Fruit fly (Drosophila melanogaster) whole organism, wandering third instar larva: ENCODE measurements around the gene CG11889.

Source experiments
- CG9705 ChIP-seq: fragments of 200-800 bp; sonication (Bioruptor generic); optimal IDR thresholded peaks from 2 replicates; lab custom pipeline; 2018; ENCODE audit warnings: missing biosample characterization, mild to moderate bottlenecking, missing genetic modification characterization
- Hnf4 ChIP-seq: fragments of 200-800 bp; sonication (Bioruptor generic); optimal IDR thresholded peaks from 2 replicates; lab custom pipeline; 2016; ENCODE audit warnings: missing biosample characterization, mild to moderate bottlenecking, missing genetic modification characterization
- Hr78 ChIP-seq: fragments of >200 bp; optimal IDR thresholded peaks from 2 replicates; lab custom pipeline; 2017; ENCODE audit warnings: missing biosample characterization, missing genetic modification characterization
- Hr83 ChIP-seq: fragments of 200-300 bp; sonication (Bioruptor generic); optimal IDR thresholded peaks from 2 replicates; lab custom pipeline; 2016; ENCODE audit warnings: missing biosample characterization, mild to moderate bottlenecking, missing genetic modification characterization, moderate library complexity; ENCODE audit not compliant: poor library complexity, severe bottlenecking
- Jra ChIP-seq: sonication (Bioruptor generic); optimal IDR thresholded peaks from 2 replicates; lab custom pipeline; 2016; ENCODE audit warnings: missing biosample characterization, missing genetic modification characterization
- Myc ChIP-seq: fragments of >200 bp; optimal IDR thresholded peaks from 2 replicates; lab custom pipeline; 2017
- Vsx2 ChIP-seq: fragments of 200-300, 225-300 bp; sonication (Bioruptor generic); optimal IDR thresholded peaks from 2 replicates; lab custom pipeline; 2018; ENCODE audit warnings: missing biosample characterization, missing genetic modification characterization; ENCODE audit not compliant: partially characterized antibody
- brk ChIP-seq: fragments of 200-800 bp; sonication (Bioruptor generic); optimal IDR thresholded peaks from 2 replicates; lab custom pipeline; 2016; ENCODE audit warnings: missing biosample characterization, mild to moderate bottlenecking, missing genetic modification characterization
- dmrt93B ChIP-seq: fragments of 200-800 bp; sonication (Bioruptor generic); optimal IDR thresholded peaks from 2 replicates; lab custom pipeline; 2018; ENCODE audit warnings: missing biosample characterization, mild to moderate bottlenecking, missing genetic modification characterization
- dsf ChIP-seq: sonication (Bioruptor generic); optimal IDR thresholded peaks from 2 replicates; lab custom pipeline; 2016; ENCODE audit warnings: missing biosample characterization, missing genetic modification characterization, borderline replicate concordance
- foxo ChIP-seq, 2 experiments: fragments of 200-800 bp; sonication (Bioruptor generic); optimal IDR thresholded peaks; 2 replicates in 1 of 2; 3 replicates in 1 of 2; lab custom pipeline; 2016 to 2017; ENCODE audit warnings: missing biosample characterization in 2 of 2, missing genetic modification characterization in 2 of 2
- psq ChIP-seq: fragments of 200-800 bp; sonication (Bioruptor generic); optimal IDR thresholded peaks from 3 replicates; lab custom pipeline; 2017; ENCODE audit warnings: missing biosample characterization, mild to moderate bottlenecking, missing genetic modification characterization, moderate library complexity
- sage ChIP-seq: fragments of 200-800 bp; sonication (Bioruptor generic); optimal IDR thresholded peaks from 2 replicates; lab custom pipeline; 2016; ENCODE audit warnings: missing biosample characterization, mild to moderate bottlenecking, missing genetic modification characterization
- woc ChIP-seq: sonication (Bioruptor generic); optimal IDR thresholded peaks from 2 replicates; lab custom pipeline; 2016; ENCODE audit warnings: missing biosample characterization, mild to moderate bottlenecking, missing genetic modification characterization

dm6 chr3R:25237314-25237713, 32.7 kb upstream of the CG11889 start, which contains the start of gene Jhbp7:
- TF ChIP-seq psq (no peak), sage (no peak), woc (no peak), Hnf4 (GFP tag; lab: Kevin White, UChicago) (no peak), CG9705 (no peak), foxo (GFP tag; optimal IDR thresholded peaks at IDR 0.05; lab: Kevin White, UChicago) (no peak), Hr78 (GFP tag; lab: Kevin White, UChicago) (no peak), Myc (lab: Kevin White, UChicago) (no peak), Hr83 (no peak), Vsx2 (GFP tag; lab: Kevin White, UChicago) (no peak), Jra (GFP tag; lab: Kevin White, UChicago) (no peak), dmrt93B (GFP tag; lab: Kevin White, UChicago) (no peak), dsf (GFP tag; lab: Kevin White, UChicago) (no peak), brk (GFP tag; lab: Kevin White, UChicago) (no peak)
